Worm (Caenorhabditis elegans) whole organism, young adult: Measurements from ENCODE around the gene K08H10.6.
A peak's percentile ranks its signal among the peaks of the same experiment; 100 is the strongest.

Experiments used
- B0035.1 ChIP-seq: sonication (generic microtip); optimal IDR thresholded peaks from 2 replicates; lab custom pipeline; 2016; ENCODE audit warnings: missing genetic modification characterization, mild to moderate bottlenecking, missing compliant biosample characterization, missing genotype, missing genetic modification reagents
- B0336.3 ChIP-seq: fragments of 200-800 bp; sonication (Bioruptor generic); IDR thresholded peaks from 2 replicates; pipeline ENCODE4 v1.3.6; 2022; ENCODE audit warnings: missing genetic modification characterization, missing compliant biosample characterization
- C06A6.2 ChIP-seq: fragments of 200-800 bp; sonication (Bioruptor generic); conservative IDR thresholded peaks from 2 replicates; pipeline ENCODE4 v1.3.6; 2022; ENCODE audit warnings: missing genetic modification characterization, missing compliant biosample characterization
- F23B12.7 ChIP-seq: sonication (generic microtip); optimal IDR thresholded peaks from 2 replicates; lab custom pipeline; 2017; ENCODE audit warnings: missing genetic modification characterization, mild to moderate bottlenecking, missing compliant biosample characterization, antibody characterized with exemption, moderate library complexity; ENCODE audit not compliant: insufficient read depth
- F37B4.10 ChIP-seq: fragments of 200-800 bp; sonication (Bioruptor generic); IDR thresholded peaks from 2 replicates; pipeline ENCODE4 v1.3.6; 2022; ENCODE audit warnings: missing genetic modification characterization, missing compliant biosample characterization
- F49E8.2 ChIP-seq: sonication (generic microtip); optimal IDR thresholded peaks from 3 replicates; lab custom pipeline; 2017; ENCODE audit warnings: missing genetic modification characterization, mild to moderate bottlenecking, missing compliant biosample characterization, antibody characterized with exemption, moderate library complexity; ENCODE audit not compliant: insufficient read depth
- T26A5.8 ChIP-seq: sonication (generic microtip); optimal IDR thresholded peaks from 2 replicates; lab custom pipeline; 2016; ENCODE audit warnings: missing genetic modification characterization, missing compliant biosample characterization
- Y53F4B.3 ChIP-seq: fragments of 200-800 bp; sonication (Bioruptor generic); IDR thresholded peaks from 2 replicates; pipeline ENCODE4 v1.3.6; 2022; ENCODE audit warnings: missing genetic modification reagents, missing genetic modification characterization, missing compliant biosample characterization
- Y53G8AR.9 ChIP-seq: fragments of 200-800 bp; sonication (Bioruptor generic); conservative IDR thresholded peaks from 2 replicates; pipeline ENCODE4 v1.3.6; 2022; ENCODE audit warnings: missing genetic modification reagents, missing genetic modification characterization, missing compliant biosample characterization
- ama-1 ChIP-seq, 3 experiments: fragments of 150-350 bp in 1 of 3; sonication (generic microtip) in 2 of 3; optimal IDR thresholded peaks; 2 replicates each; lab custom pipeline; 2014 to 2018; ENCODE audit warnings: missing biosample characterization in 2 of 3, missing genetic modification characterization in 2 of 3, missing genetic modification reagents in 2 of 3
- aptf-2 ChIP-seq: fragments of 200-800 bp; sonication (Bioruptor generic); conservative IDR thresholded peaks from 2 replicates; pipeline ENCODE4 v1.3.6; 2022; ENCODE audit warnings: missing genetic modification reagents, missing genetic modification characterization, missing compliant biosample characterization
- atf-7 ChIP-seq: sonication (generic microtip); optimal IDR thresholded peaks from 2 replicates; lab custom pipeline; 2017; ENCODE audit warnings: mild to moderate bottlenecking, missing genetic modification characterization, missing compliant biosample characterization
- attf-3 ChIP-seq: fragments of 200-800 bp; sonication (Bioruptor generic); conservative IDR thresholded peaks from 2 replicates; pipeline ENCODE4 v1.3.6; 2022; ENCODE audit warnings: missing genetic modification reagents, missing genetic modification characterization, missing compliant biosample characterization
- ceh-58 ChIP-seq: fragments of 200-800 bp; sonication (Bioruptor generic); IDR thresholded peaks from 2 replicates; pipeline ENCODE4 v1.3.6; 2022; ENCODE audit warnings: missing genetic modification characterization, missing compliant biosample characterization
- ceh-91 ChIP-seq: fragments of 200-800 bp; sonication (Bioruptor generic); IDR thresholded peaks from 2 replicates; pipeline ENCODE4 v1.3.6; 2022; ENCODE audit warnings: missing genetic modification reagents, missing genetic modification characterization, missing compliant biosample characterization
- hlh-12 ChIP-seq: sonication (generic microtip); optimal IDR thresholded peaks from 2 replicates; lab custom pipeline; 2016; ENCODE audit warnings: missing genetic modification characterization, missing compliant biosample characterization
- hlh-26 ChIP-seq: fragments of 200-800 bp; sonication (Bioruptor generic); conservative IDR thresholded peaks from 2 replicates; pipeline ENCODE4 v1.3.6; 2022; ENCODE audit warnings: missing genetic modification reagents, missing genetic modification characterization, missing compliant biosample characterization
- hmg-1.2 ChIP-seq: fragments of 200-800 bp; sonication (Bioruptor generic); IDR thresholded peaks from 2 replicates; pipeline ENCODE4 v1.3.6; 2022; ENCODE audit warnings: missing genetic modification reagents, missing genetic modification characterization, missing compliant biosample characterization
- hrde-1 ChIP-seq: sonication (generic microtip); optimal IDR thresholded peaks from 2 replicates; lab custom pipeline; 2016; ENCODE audit warnings: missing genetic modification characterization, mild to moderate bottlenecking, missing compliant biosample characterization, moderate library complexity, missing genotype, missing genetic modification reagents, borderline replicate concordance
- lin-35 ChIP-seq, 3 experiments: fragments of 150-350 bp in 2 of 3; sonication (generic microtip) in 1 of 3; optimal IDR thresholded peaks; 2 replicates each; lab custom pipeline; 2014 to 2018; ENCODE audit warnings: missing biosample characterization in 3 of 3, missing genetic modification characterization in 3 of 3, missing genetic modification reagents in 3 of 3
- lin-40 ChIP-seq: sonication (generic microtip); optimal IDR thresholded peaks from 2 replicates; lab custom pipeline; 2016; ENCODE audit warnings: missing genetic modification characterization, mild to moderate bottlenecking, missing compliant biosample characterization, missing genotype, missing genetic modification reagents
- lin-54 ChIP-seq: fragments of 200-800 bp; sonication (Bioruptor generic); optimal IDR thresholded peaks from 2 replicates; lab custom pipeline; 2018; ENCODE audit warnings: mild to moderate bottlenecking, missing genetic modification characterization, missing compliant biosample characterization
- madf-8 ChIP-seq: fragments of 200-800 bp; sonication (Bioruptor generic); conservative IDR thresholded peaks from 2 replicates; pipeline ENCODE4 v1.3.6; 2022; ENCODE audit warnings: missing genetic modification reagents, missing genetic modification characterization, missing compliant biosample characterization
- mcd-1 ChIP-seq: fragments of 200-800 bp; sonication (Bioruptor generic); IDR thresholded peaks from 2 replicates; pipeline ENCODE4 v1.3.6; 2022; ENCODE audit warnings: missing genetic modification reagents, missing genetic modification characterization, missing compliant biosample characterization
- mes-4 ChIP-seq: sonication (generic microtip); optimal IDR thresholded peaks from 2 replicates; lab custom pipeline; 2016; ENCODE audit warnings: missing genotype, missing genetic modification characterization, missing compliant biosample characterization
- mxl-1 ChIP-seq: sonication (generic microtip); optimal IDR thresholded peaks from 2 replicates; lab custom pipeline; 2016; ENCODE audit warnings: missing genetic modification characterization, missing compliant biosample characterization
- nhr-120 ChIP-seq: fragments of 200-800 bp; sonication (Bioruptor generic); IDR thresholded peaks from 2 replicates; pipeline ENCODE4 v1.3.6; 2022; ENCODE audit warnings: missing genetic modification characterization, missing compliant biosample characterization
- nhr-27 ChIP-seq: fragments of 200-800 bp; sonication (Bioruptor generic); optimal IDR thresholded peaks from 2 replicates; lab custom pipeline; 2018; ENCODE audit warnings: mild to moderate bottlenecking, missing genetic modification characterization, moderate library complexity, missing compliant biosample characterization
- nhr-80 ChIP-seq: sonication (generic microtip); optimal IDR thresholded peaks from 2 replicates; lab custom pipeline; 2016; ENCODE audit warnings: missing genetic modification characterization, missing compliant biosample characterization
- nhr-90 ChIP-seq: sonication (generic microtip); optimal IDR thresholded peaks from 2 replicates; lab custom pipeline; 2016; ENCODE audit warnings: missing genotype, mild to moderate bottlenecking, missing genetic modification characterization, missing compliant biosample characterization
- rcor-1 ChIP-seq: fragments of 200-800 bp; sonication (Bioruptor generic); IDR thresholded peaks from 2 replicates; pipeline ENCODE4 v1.3.6; 2022; ENCODE audit warnings: missing genetic modification reagents, missing genetic modification characterization, missing compliant biosample characterization
- rpc-1 ChIP-seq, 2 experiments: fragments of 150-350 bp in 1 of 2; sonication (generic microtip) in 1 of 2; optimal IDR thresholded peaks; 2 replicates each; lab custom pipeline; 2014 to 2018; ENCODE audit warnings: missing biosample characterization in 1 of 2, missing genetic modification characterization in 1 of 2, missing genetic modification reagents in 1 of 2, missing genotype in 1 of 2
- ztf-25 ChIP-seq: fragments of 200-800 bp; sonication (Bioruptor generic); IDR thresholded peaks from 2 replicates; pipeline ENCODE4 v1.3.6; 2022; ENCODE audit warnings: missing genetic modification reagents, missing genetic modification characterization, missing compliant biosample characterization
- ztf-26 ChIP-seq: sonication (generic microtip); optimal IDR thresholded peaks from 2 replicates; lab custom pipeline; 2017; ENCODE audit warnings: missing genetic modification characterization, missing compliant biosample characterization
- ztf-28 ChIP-seq: fragments of 200-800 bp; sonication (Bioruptor generic); IDR thresholded peaks from 2 replicates; pipeline ENCODE4 v1.3.6; 2022; ENCODE audit warnings: missing genetic modification reagents, missing genetic modification characterization, missing compliant biosample characterization
- ztf-6 ChIP-seq: fragments of 200-800 bp; sonication (Bioruptor generic); IDR thresholded peaks from 2 replicates; pipeline ENCODE4 v1.3.6; 2022; ENCODE audit warnings: missing genetic modification reagents, missing genetic modification characterization, missing compliant biosample characterization

K08H10.6 gene

ce11 chrV:9978425-9978824 is 17.3 kb downstream of the K08H10.6 start (continued):
- TF ChIP-seq aptf-2 (GFP tag; lab: Robert Waterston, UW), result no peak
- no peak for TF ChIP-seq nhr-80
- TF ChIP-seq rpc-1 (optimal IDR thresholded peaks at IDR 0.05; lab: Kevin White, UChicago), result no peak
- no peak for TF ChIP-seq rpc-1 (tag; optimal IDR thresholded peaks at IDR 0.05; lab: Kevin White, UChicago)
- no peak for TF ChIP-seq mes-4 (tag; lab: Kevin White, UChicago)
- 0 out of 2 replicates have a peak, but pooled peaks have one; percentile 23 for TF ChIP-seq attf-3 (GFP tag; lab: Robert Waterston, UW)
- TF ChIP-seq nhr-27 (tag; lab: Kevin White, UChicago), result no peak
- no peak for TF ChIP-seq C06A6.2
- TF ChIP-seq F49E8.2, result peak; percentile 63
- TF ChIP-seq B0035.1 (tag; lab: Kevin White, UChicago), result no peak
- TF ChIP-seq, all 124 proteins: peak for 34

- TF ChIP-seq B0336.3, result no peak
- TF ChIP-seq hmg-1.2 (GFP tag; lab: Robert Waterston, UW), result no peak
- TF ChIP-seq ztf-26, result no peak
- TF ChIP-seq ceh-91 (GFP tag; lab: Robert Waterston, UW), result no peak
- TF ChIP-seq mxl-1, result no peak
- no peak for TF ChIP-seq lin-40 (tag; lab: Kevin White, UChicago)
- no peak for TF ChIP-seq lin-54 (GFP tag; lab: Kevin White, UChicago)
- TF ChIP-seq madf-8 (GFP tag; lab: Robert Waterston, UW), result no peak
- TF ChIP-seq atf-7 (tag; lab: Kevin White, UChicago), result no peak
- no peak for TF ChIP-seq hrde-1 (tag; lab: Kevin White, UChicago)
- TF ChIP-seq ztf-25, result no peak
- no peak for TF ChIP-seq T26A5.8 (tag; lab: Kevin White, UChicago)
Measured at ce11 chrV:9977211-9977610, 18.5 kb downstream of the K08H10.6 start.

- no peak for TF ChIP-seq ama-1 (optimal IDR thresholded peaks at IDR 0.05; lab: Kevin White, UChicago)
- TF ChIP-seq ama-1 (GFP tag; optimal IDR thresholded peaks at IDR 0.05; lab: Kevin White, UChicago), result no peak
- TF ChIP-seq aptf-2 (GFP tag; lab: Robert Waterston, UW), result no peak
- no peak for TF ChIP-seq Y53G8AR.9 (GFP tag; lab: Robert Waterston, UW)
- TF ChIP-seq mcd-1, result no peak
- TF ChIP-seq F37B4.10, result no peak
- no peak for TF ChIP-seq nhr-90 (tag; lab: Kevin White, UChicago)
- no peak for TF ChIP-seq nhr-120
- TF ChIP-seq ceh-58 (GFP tag; lab: Robert Waterston, UW), result no peak
- TF ChIP-seq hlh-12 (tag; lab: Kevin White, UChicago), result no peak
- no peak for TF ChIP-seq Y53F4B.3 (GFP tag; lab: Robert Waterston, UW)
- TF ChIP-seq C06A6.2, result no peak
- no peak for TF ChIP-seq B0035.1 (tag; lab: Kevin White, UChicago)
- TF ChIP-seq ztf-28 (GFP tag; lab: Robert Waterston, UW), result no peak
- TF ChIP-seq hlh-26 (GFP tag; lab: Robert Waterston, UW), result no peak
- no peak for TF ChIP-seq ztf-6 (GFP tag; lab: Robert Waterston, UW)
- TF ChIP-seq F23B12.7 (tag; lab: Kevin White, UChicago), result no peak
- TF ChIP-seq rcor-1 (GFP tag; lab: Robert Waterston, UW), result no peak
- no peak for TF ChIP-seq lin-35 (GFP tag; optimal IDR thresholded peaks at IDR 0.05; lab: Kevin White, UChicago)
- TF ChIP-seq, all 124 proteins: peak for 0
Measured at ce11 chrV:9976138-9976537, 19.6 kb downstream of the K08H10.6 start, which contains the start of gene unc-41. TSS of gene unc-41 (minus strand) at chrV:9976238.
